Worm (Caenorhabditis elegans) whole organism, L4 larva: Measurements from ENCODE around the gene C06C3.4.
"Not testable (repeated sequence)": the region's sequence is repeated elsewhere in the genome, so short reads cannot be mapped to it uniquely, and the experiment has no call there.

ENCODE experiments used
- D1046.2 ChIP-seq: fragments of 200-800 bp; sonication (Bioruptor generic); IDR thresholded peaks from 2 replicates; pipeline ENCODE4 v1.3.6; 2022; ENCODE audit warnings: missing genetic modification characterization, missing compliant biosample characterization
- F49E8.2 ChIP-seq: sonication (generic microtip); optimal IDR thresholded peaks from 2 replicates; lab custom pipeline; 2016; ENCODE audit warnings: missing compliant biosample characterization, mild to moderate bottlenecking, missing genetic modification characterization, borderline replicate concordance
- T26A8.4 ChIP-seq: fragments of 200-800 bp; sonication (Bioruptor generic); IDR thresholded peaks from 2 replicates; pipeline ENCODE4 v1.3.6; 2022; ENCODE audit warnings: missing genetic modification characterization, missing compliant biosample characterization
- Y105C5A.15 ChIP-seq: fragments of 200-800 bp; sonication (Bioruptor generic); IDR thresholded peaks from 2 replicates; pipeline ENCODE4 v1.3.6; 2022; ENCODE audit warnings: missing genetic modification characterization, missing compliant biosample characterization
- Y5F2A.4 ChIP-seq: fragments of 200-800 bp; sonication (Bioruptor generic); optimal IDR thresholded peaks from 2 replicates; lab custom pipeline; 2018; ENCODE audit warnings: mild to moderate bottlenecking, missing genetic modification characterization, missing compliant biosample characterization
- Y75B8A.6 ChIP-seq: fragments of 200-800 bp; sonication (Bioruptor generic); IDR thresholded peaks from 2 replicates; pipeline ENCODE4 v1.3.6; 2022; ENCODE audit warnings: missing genetic modification reagents, missing genetic modification characterization, missing compliant biosample characterization
- aha-1 ChIP-seq: fragments of 150-350 bp; peaks from one replicate; lab custom pipeline; 2014; ENCODE audit warnings: missing biosample characterization, missing genetic modification characterization
- ceh-82 ChIP-seq: sonication (generic microtip); optimal IDR thresholded peaks from 2 replicates; lab custom pipeline; 2017; ENCODE audit warnings: missing biosample characterization, missing genetic modification characterization
- ces-1 ChIP-seq: fragments of 150-350 bp; sonication (generic microtip); optimal IDR thresholded peaks from 4 replicates; lab custom pipeline; 2014; ENCODE audit warnings: missing biosample characterization, missing genetic modification reagents, missing genetic modification characterization
- daf-8 ChIP-seq: fragments of 200-800 bp; sonication (Bioruptor generic); IDR thresholded peaks from 2 replicates; pipeline ENCODE4 v1.3.6; 2022; ENCODE audit warnings: missing genetic modification characterization, missing compliant biosample characterization
- dmd-6 ChIP-seq: fragments of 200-800 bp; sonication (Bioruptor generic); IDR thresholded peaks from 2 replicates; pipeline ENCODE4 v1.3.6; 2022; ENCODE audit warnings: missing genetic modification reagents, missing genetic modification characterization, missing compliant biosample characterization
- dmd-9 ChIP-seq: fragments of 200-800 bp; sonication (Bioruptor generic); IDR thresholded peaks from 2 replicates; pipeline ENCODE4 v1.3.6; 2022; ENCODE audit warnings: missing genetic modification reagents, missing genetic modification characterization, missing compliant biosample characterization
- egl-27 ChIP-seq: sonication (generic microtip); optimal IDR thresholded peaks from 3 replicates; lab custom pipeline; 2017; ENCODE audit warnings: missing biosample characterization, missing genetic modification reagents, missing genetic modification characterization
- hlh-11 ChIP-seq: fragments of 200-800 bp; sonication (Bioruptor generic); optimal IDR thresholded peaks from 2 replicates; lab custom pipeline; 2018; ENCODE audit warnings: mild to moderate bottlenecking, missing genetic modification characterization, missing compliant biosample characterization
- hlh-30 ChIP-seq: sonication (generic microtip); optimal IDR thresholded peaks from 2 replicates; lab custom pipeline; 2017; ENCODE audit warnings: antibody characterized with exemption, mild to moderate bottlenecking, missing genetic modification characterization, missing compliant biosample characterization; ENCODE audit not compliant: insufficient read depth
- jun-1 ChIP-seq: fragments of 150-350 bp; optimal IDR thresholded peaks from 2 replicates; lab custom pipeline; 2014; ENCODE audit warnings: missing biosample characterization, missing genetic modification reagents, missing genetic modification characterization
- lin-1 ChIP-seq: fragments of 200-800 bp; sonication (Bioruptor generic); IDR thresholded peaks from 2 replicates; pipeline ENCODE4 v1.3.6; 2022; ENCODE audit warnings: missing genetic modification reagents, missing genetic modification characterization, missing compliant biosample characterization
- lin-29 ChIP-seq: fragments of 200-800 bp; sonication (Bioruptor generic); IDR thresholded peaks from 2 replicates; pipeline ENCODE4 v1.3.6; 2022; ENCODE audit warnings: missing genetic modification reagents, missing genetic modification characterization, missing compliant biosample characterization
- lin-38 ChIP-seq: fragments of 200-800 bp; sonication (Bioruptor generic); IDR thresholded peaks from 2 replicates; pipeline ENCODE4 v1.3.6; 2022; ENCODE audit warnings: missing genetic modification reagents, missing genetic modification characterization, missing compliant biosample characterization
- lin-39 ChIP-seq: fragments of 150-350 bp; optimal IDR thresholded peaks from 2 replicates; lab custom pipeline; 2014; ENCODE audit warnings: missing biosample characterization, missing genetic modification reagents, missing genetic modification characterization
- lsy-2 ChIP-seq, 2 experiments: fragments of 150-350 bp in 1 of 2; sonication (generic microtip) in 1 of 2; optimal IDR thresholded peaks; 2 replicates each; lab custom pipeline; 2014 to 2017; ENCODE audit warnings: missing biosample characterization in 2 of 2, missing genetic modification characterization in 2 of 2
- mep-1 ChIP-seq: fragments of 150-350 bp; sonication (generic microtip); optimal IDR thresholded peaks from 3 replicates; lab custom pipeline; 2014; ENCODE audit warnings: missing biosample characterization, missing genetic modification characterization
- nhr-10 ChIP-seq: fragments of 150-350 bp; optimal IDR thresholded peaks from 2 replicates; lab custom pipeline; 2014; ENCODE audit warnings: missing biosample characterization, missing genetic modification characterization
- nhr-28 ChIP-seq: fragments of 150-350 bp; optimal IDR thresholded peaks from 2 replicates; lab custom pipeline; 2014; ENCODE audit warnings: missing biosample characterization, missing genetic modification characterization
- nhr-48 ChIP-seq: sonication (generic microtip); optimal IDR thresholded peaks from 2 replicates; lab custom pipeline; 2016; ENCODE audit warnings: mild to moderate bottlenecking, missing genetic modification characterization, missing compliant biosample characterization
- nhr-77 ChIP-seq: fragments of 150-350 bp; optimal IDR thresholded peaks from 2 replicates; lab custom pipeline; 2014; ENCODE audit warnings: missing biosample characterization, missing genetic modification characterization
- pqm-1 ChIP-seq: sonication (generic microtip); optimal IDR thresholded peaks from 2 replicates; lab custom pipeline; 2017; ENCODE audit warnings: missing biosample characterization, missing genetic modification characterization
- spr-3 ChIP-seq: fragments of 200-800 bp; sonication (Bioruptor generic); optimal IDR thresholded peaks from 2 replicates; lab custom pipeline; 2018; ENCODE audit warnings: mild to moderate bottlenecking, missing genetic modification characterization, missing compliant biosample characterization
- unc-39 ChIP-seq: sonication (generic microtip); optimal IDR thresholded peaks from 2 replicates; lab custom pipeline; 2017; ENCODE audit warnings: missing biosample characterization, missing genetic modification characterization
- unc-62 ChIP-seq, 3 experiments: fragments of 150-350 bp in 1 of 3; sonication (generic microtip); optimal IDR thresholded peaks in 2 of 3; peaks in 1 of 3; 1 replicate in 1 of 3; 2 replicates in 2 of 3; lab custom pipeline; 2014 to 2017; ENCODE audit warnings: missing biosample characterization in 3 of 3, missing genetic modification characterization in 3 of 3, missing genetic modification reagents in 3 of 3, missing genotype in 1 of 3
- vab-7 ChIP-seq: fragments of 200-800 bp; sonication (Bioruptor generic); IDR thresholded peaks from 2 replicates; pipeline ENCODE4 v1.3.6; 2022; ENCODE audit warnings: missing genetic modification reagents, missing genetic modification characterization, missing compliant biosample characterization
- zfp-2 ChIP-seq: sonication (generic microtip); optimal IDR thresholded peaks from 2 replicates; lab custom pipeline; 2016; ENCODE audit warnings: mild to moderate bottlenecking, missing genetic modification characterization, missing compliant biosample characterization
- zip-2 ChIP-seq: fragments of 150-350 bp; optimal IDR thresholded peaks from 2 replicates; lab custom pipeline; 2014; ENCODE audit warnings: missing biosample characterization, missing genetic modification characterization
- ztf-11 ChIP-seq: fragments of 150-350 bp; optimal IDR thresholded peaks from 2 replicates; lab custom pipeline; 2014; ENCODE audit warnings: missing biosample characterization, missing genetic modification characterization
- ztf-7 ChIP-seq: fragments of 150-350 bp; optimal IDR thresholded peaks from 2 replicates; lab custom pipeline; 2014; ENCODE audit warnings: missing biosample characterization, missing genetic modification characterization

C06C3.4 gene

DNA sequence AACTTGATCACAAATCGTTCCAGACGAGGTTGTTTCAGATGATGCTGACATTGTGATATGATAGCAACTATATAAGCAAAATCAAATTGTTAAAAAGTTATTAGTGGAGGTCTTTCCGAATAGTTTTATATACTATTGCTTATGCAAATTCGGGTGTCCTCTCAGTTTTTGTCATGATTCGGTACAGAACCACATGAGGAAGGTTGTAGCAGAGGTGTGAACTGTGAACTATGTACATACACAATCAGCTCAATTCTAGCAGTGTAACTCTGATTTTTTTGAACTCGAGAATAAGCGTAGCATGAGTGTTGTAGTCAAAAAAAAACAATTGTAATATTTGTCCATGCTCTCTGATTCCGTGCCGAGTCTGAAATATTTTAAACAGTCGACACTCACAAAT lies 30.0 kb downstream of the C06C3.4 start, which contains the start of gene Y51B9A.6:
Gene Y51B9A.6 (minus strand): TSS at position 101 of the 400 bp plus-strand sequence.
- TF ChIP-seq spr-3 (GFP tag; lab: Kevin White, UChicago) (no peak), nhr-28 (tag; lab: Kevin White, UChicago) (no peak), nhr-10 (tag; lab: Kevin White, UChicago) (no peak), aha-1 (peak; percentile 35), mep-1 (tag; lab: Kevin White, UChicago) (no peak), lsy-2 (tag; optimal IDR thresholded peaks at IDR 0.05; lab: Kevin White, UChicago) (no peak), zip-2 (tag; lab: Kevin White, UChicago) (no peak)

DNA sequence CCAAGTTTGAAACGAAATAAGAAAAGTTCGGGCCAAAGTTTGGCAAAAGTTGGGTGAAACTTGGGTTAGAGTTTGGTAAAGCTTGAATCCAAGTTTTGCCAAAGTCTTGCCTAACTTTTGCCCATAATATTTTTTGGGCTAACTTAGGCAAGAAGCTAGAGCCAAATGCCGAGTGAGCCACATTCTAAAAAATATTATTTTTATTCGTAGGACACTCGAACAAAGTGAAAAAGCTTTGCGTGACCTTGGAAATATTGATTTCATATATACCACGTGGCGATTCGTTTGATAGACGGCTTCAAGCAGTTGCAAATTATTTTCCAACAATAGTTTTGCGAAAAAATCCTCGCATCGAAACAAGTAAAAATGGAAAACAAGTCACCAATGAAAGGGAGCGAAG lies 30.8 kb downstream of the C06C3.4 start, which contains the start of gene Y51B9A.5:
Gene Y51B9A.5 (plus strand): TSS at position 301 of the 400 bp plus-strand sequence.
- TF ChIP-seq unc-62 (GFP tag; optimal IDR thresholded peaks at IDR 0.05 in 1 of 2; lab: Kevin White, UChicago) (no peak), unc-62 (tag; optimal IDR thresholded peaks at IDR 0.05; lab: Kevin White, UChicago) (no peak), D1046.2 (GFP tag; lab: Robert Waterston, UW) (no peak), unc-39 (tag; lab: Kevin White, UChicago) (no peak), ceh-82 (tag; lab: Kevin White, UChicago) (no peak), hlh-30 (tag; lab: Kevin White, UChicago) (no peak), Y105C5A.15 (GFP tag; lab: Robert Waterston, UW) (no peak)

DNA sequence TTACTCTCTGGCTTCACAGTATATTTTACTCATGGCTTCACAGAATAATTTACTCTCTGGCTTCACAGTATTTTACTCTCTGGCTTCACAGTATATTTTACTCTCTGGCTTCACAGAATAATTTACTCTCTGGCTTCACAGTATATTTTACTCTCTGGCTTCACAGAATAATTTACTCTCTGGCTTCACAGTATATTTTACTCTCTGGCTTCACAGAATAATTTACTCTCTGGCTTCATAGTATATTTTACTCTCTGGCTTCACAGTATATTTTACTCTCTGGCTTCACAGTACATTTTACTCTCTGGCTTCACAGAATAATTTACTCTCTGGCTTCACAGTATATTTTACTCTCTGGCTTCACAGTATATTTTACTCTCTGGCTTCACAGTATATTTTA lies 31.9 kb downstream of the C06C3.4 start:
- TF ChIP-seq unc-62 (GFP tag; optimal IDR thresholded peaks at IDR 0.05 in 1 of 2; lab: Kevin White, UChicago): peak in 1 of 2 experiments; percentile 53
- not testable (repeated sequence) for TF ChIP-seq unc-62 (tag; optimal IDR thresholded peaks at IDR 0.05; lab: Kevin White, UChicago)

DNA sequence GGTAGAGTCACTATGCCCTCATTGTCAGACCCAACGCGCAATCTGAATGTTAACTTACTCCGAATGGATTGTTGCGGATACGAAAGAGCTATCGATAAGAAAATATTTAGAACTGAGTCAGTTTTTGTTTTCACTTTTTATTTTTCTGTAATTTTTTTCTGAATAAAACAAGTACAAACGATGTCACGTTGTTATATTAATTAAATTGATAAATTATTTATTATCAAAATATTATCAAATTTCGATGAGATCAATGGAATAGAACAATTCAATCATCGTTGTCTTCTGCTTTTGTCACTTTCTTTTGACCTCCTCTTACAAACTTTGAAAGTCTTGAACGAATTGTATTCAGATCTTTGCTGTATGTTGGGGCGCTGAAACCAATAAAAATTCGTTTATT lies 33.9 kb downstream of the C06C3.4 start, which contains the start of gene mpz-6:
Gene mpz-6 (minus strand): TSS at position 101 of the 400 bp plus-strand sequence.
- TF ChIP-seq T26A8.4 (GFP tag; lab: Robert Waterston, UW): no peak
- TF ChIP-seq daf-8 (GFP tag; lab: Robert Waterston, UW): no peak
- TF ChIP-seq F49E8.2 (tag; lab: Kevin White, UChicago): no peak
- no peak for TF ChIP-seq ztf-11 (tag; lab: Kevin White, UChicago)
- TF ChIP-seq jun-1: no peak
- TF ChIP-seq egl-27 (tag; lab: Kevin White, UChicago): no peak
- TF ChIP-seq ztf-7: no peak
- TF ChIP-seq, all 104 proteins: peak for 0

DNA sequence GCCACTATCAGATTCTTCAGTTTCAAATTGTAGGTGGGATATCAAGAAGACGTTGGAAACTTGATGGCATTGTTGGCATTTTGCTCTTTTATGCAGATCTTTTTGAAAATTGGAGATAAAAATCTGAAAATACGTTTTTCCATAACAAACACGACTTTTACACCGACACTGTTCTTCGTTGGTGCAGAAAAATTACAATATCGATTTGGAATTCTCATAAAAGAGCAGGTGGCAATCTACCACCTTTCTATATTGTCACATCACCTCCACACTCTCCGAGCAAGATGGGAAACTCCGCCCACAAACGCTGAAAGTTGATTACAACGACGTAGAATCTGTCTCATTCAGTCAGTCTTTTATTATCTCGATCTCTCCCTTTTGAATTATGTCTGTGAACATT lies 34.4 kb downstream of the C06C3.4 start, which contains the start of gene arrd-2:
Gene arrd-2 (plus strand): TSS at position 301 of the 400 bp plus-strand sequence.
- TF ChIP-seq unc-62 (GFP tag; optimal IDR thresholded peaks at IDR 0.05 in 1 of 2; lab: Kevin White, UChicago) (peak in 1 of 2 experiments; percentile 42), unc-62 (tag; optimal IDR thresholded peaks at IDR 0.05; lab: Kevin White, UChicago) (no peak), nhr-77 (tag; lab: Kevin White, UChicago) (no peak), dmd-6 (GFP tag; lab: Robert Waterston, UW) (no peak)

DNA sequence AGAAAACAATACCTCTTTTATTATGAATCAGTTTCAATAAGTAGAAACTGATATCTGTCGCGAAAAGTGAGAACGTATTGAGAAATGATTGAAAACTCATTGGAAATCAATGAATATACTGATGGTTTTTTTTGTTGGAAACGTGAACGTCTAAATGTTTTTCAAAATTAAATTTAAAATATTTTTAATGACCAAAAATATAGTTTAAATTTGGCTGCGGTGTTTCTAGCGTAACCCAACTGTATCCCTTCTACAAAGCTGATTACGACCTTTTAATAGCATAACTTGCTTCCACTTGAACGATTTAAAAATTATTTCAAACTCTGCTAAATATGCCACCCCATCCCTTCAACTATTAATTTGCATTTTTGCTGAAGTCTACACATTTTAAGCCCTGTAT lies 38.4 kb downstream of the C06C3.4 start, which contains the start of gene M176.9:
Gene M176.9 (minus strand): TSS at position 101 of the 400 bp plus-strand sequence.
- TF ChIP-seq daf-8 (GFP tag; lab: Robert Waterston, UW) (no peak), zfp-2 (tag; lab: Kevin White, UChicago) (no peak), hlh-11 (tag; lab: Kevin White, UChicago) (no peak), aha-1 (no peak), ceh-82 (tag; lab: Kevin White, UChicago) (no peak), pqm-1 (no peak), Y105C5A.15 (GFP tag; lab: Robert Waterston, UW) (no peak), lin-39 (tag; lab: Kevin White, UChicago) (no peak), T26A8.4 (GFP tag; lab: Robert Waterston, UW) (no peak), vab-7 (GFP tag; lab: Robert Waterston, UW) (no peak), Y75B8A.6 (GFP tag; lab: Robert Waterston, UW) (no peak), lin-1 (GFP tag; lab: Robert Waterston, UW) (no peak), nhr-48 (tag; lab: Kevin White, UChicago) (no peak), dmd-9 (GFP tag; lab: Robert Waterston, UW) (no peak), lin-29 (GFP tag; lab: Robert Waterston, UW) (no peak), lin-38 (GFP tag; lab: Robert Waterston, UW) (no peak), Y5F2A.4 (GFP tag; lab: Kevin White, UChicago) (no peak), ces-1 (no peak), dmd-6 (GFP tag; lab: Robert Waterston, UW) (no peak)
- TF ChIP-seq, all 104 proteins: peak for 0
